Fruit fly (Drosophila melanogaster): ENCODE data around the gene CG5882.

Gene CG5882

dm6 chr3R:27105439-27105838 lies 13.0 kb upstream of the CG5882 start:
- no peak for TF ChIP-seq CG17801 (GFP tag; optimal IDR thresholded peaks at IDR 0.05; ENCODE audit: partially characterized antibody)

- TF ChIP-seq CG17801 (GFP tag; optimal IDR thresholded peaks at IDR 0.05; ENCODE audit: partially characterized antibody), result no peak
These were observed 12.2 kb upstream of the CG5882 start, which contains the start of gene CAH9 for dm6 chr3R:27106134-27106694. Gene CAH9, minus strand, starts transcription at chr3R:27106184.

- TF ChIP-seq CG17801 (GFP tag; optimal IDR thresholded peaks at IDR 0.05; ENCODE audit: partially characterized antibody), result no peak
These were observed 10.3 kb upstream of the CG5882 start for dm6 chr3R:27108111-27108510.

dm6 chr3R:27109458-27109857 lies 9.0 kb upstream of the CG5882 start:
- no peak for TF ChIP-seq CG17801 (GFP tag; optimal IDR thresholded peaks at IDR 0.05; ENCODE audit: partially characterized antibody)

dm6 chr3R:27111784-27112602 lies 6.5 kb upstream of the CG5882 start, which contains the start of the genes gb and CG5815:
Gene gb, minus strand, starts transcription at chr3R:27112270.
Gene CG5815, plus strand, starts transcription at chr3R:27112566.
- peak; percentile 93 for TF ChIP-seq CG17801 (GFP tag; optimal IDR thresholded peaks at IDR 0.05; ENCODE audit: partially characterized antibody)

- TF ChIP-seq CG17801 (GFP tag; optimal IDR thresholded peaks at IDR 0.05; ENCODE audit: partially characterized antibody), result no peak
These were observed 1.9 kb upstream of the CG5882 start, which contains the start of the genes CG6066 and CG5880 for dm6 chr3R:27116465-27117092. Gene CG6066, minus strand, starts transcription at chr3R:27116707. Gene CG5880, plus strand, starts transcription at chr3R:27116745.

dm6 chr3R:27124588-27124987 lies 6.1 kb downstream of the CG5882 start, which contains the start of gene CG6059:
Gene CG6059, minus strand, starts transcription at chr3R:27124688.
- no peak for TF ChIP-seq CG17801 (GFP tag; optimal IDR thresholded peaks at IDR 0.05; ENCODE audit: partially characterized antibody)

- TF ChIP-seq CG17801 (GFP tag; optimal IDR thresholded peaks at IDR 0.05; ENCODE audit: partially characterized antibody), result no peak
These were observed 10.3 kb downstream of the CG5882 start for dm6 chr3R:27128723-27129122.

- TF ChIP-seq CG17801 (GFP tag; optimal IDR thresholded peaks at IDR 0.05; ENCODE audit: partially characterized antibody), result peak; percentile 73
These were observed 11.3 kb downstream of the CG5882 start for dm6 chr3R:27129580-27130385.

dm6 chr3R:27130551-27131161 lies 12.2 kb downstream of the CG5882 start:
- no peak for TF ChIP-seq CG17801 (GFP tag; optimal IDR thresholded peaks at IDR 0.05; ENCODE audit: partially characterized antibody)

dm6 chr3R:27131408-27131807 lies 13.0 kb downstream of the CG5882 start:
- TF ChIP-seq CG17801 (GFP tag; optimal IDR thresholded peaks at IDR 0.05; ENCODE audit: partially characterized antibody), result no peak

- no peak for TF ChIP-seq CG17801 (GFP tag; optimal IDR thresholded peaks at IDR 0.05; ENCODE audit: partially characterized antibody)
These were observed 15.5 kb downstream of the CG5882 start for dm6 chr3R:27133992-27134391.

- TF ChIP-seq CG17801 (GFP tag; optimal IDR thresholded peaks at IDR 0.05; ENCODE audit: partially characterized antibody), result no peak
These were observed 16.4 kb downstream of the CG5882 start for dm6 chr3R:27134728-27135361.
